Fruit fly (Drosophila melanogaster): Measurements from ENCODE around the gene NTPase.

The NTPase gene

dm6 chr2L:2884683-2885502 is 757 bp downstream of the NTPase start (continued):
- TF ChIP-seq pb (GFP tag; optimal IDR thresholded peaks at IDR 0.05) (peak; percentile 5), Usf (GFP tag; optimal IDR thresholded peaks at IDR 0.05) (no peak), CG3065 (GFP tag; optimal IDR thresholded peaks at IDR 0.05) (no peak), CG17359 (tag; optimal IDR thresholded peaks at IDR 0.05) (peak; percentile 14), schlank (tag; optimal IDR thresholded peaks at IDR 0.05) (no peak), sim (GFP tag; IDR thresholded peaks at IDR 0.05) (peak; percentile 39; the same call in 1 of the 2 replicates), CG1792 (GFP tag; optimal IDR thresholded peaks at IDR 0.05) (no peak), HmgZ (tag; optimal IDR thresholded peaks at IDR 0.05) (peak; percentile 69), NfI (GFP tag; optimal IDR thresholded peaks at IDR 0.05) (peak; percentile 62), bcd (GFP tag; optimal IDR thresholded peaks at IDR 0.05) (no peak), cg (GFP tag; optimal IDR thresholded peaks at IDR 0.05) (peak; percentile 69), CG11093 (GFP tag; IDR thresholded peaks at IDR 0.05) (no peak), CG16815 (GFP tag; optimal IDR thresholded peaks at IDR 0.05) (no peak), D (optimal IDR thresholded peaks at IDR 0.05) (no peak), D (GFP tag; optimal IDR thresholded peaks at IDR 0.05) (no peak), CG13624 (GFP tag; optimal IDR thresholded peaks at IDR 0.05) (peak; percentile 85), CG43689 (GFP tag; IDR thresholded peaks at IDR 0.05) (no peak), CG4282 (GFP tag; optimal IDR thresholded peaks at IDR 0.05) (no peak), nerfin-2 (GFP tag; IDR thresholded peaks at IDR 0.05; ENCODE audit: partially characterized antibody) (no peak), CG33557 (GFP tag; optimal IDR thresholded peaks at IDR 0.05) (peak; percentile 19), CG17829 (tag; optimal IDR thresholded peaks at IDR 0.05) (peak; percentile 40), PHDP (tag; optimal IDR thresholded peaks at IDR 0.05) (peak; percentile 33), CG16779 (GFP tag; IDR thresholded peaks at IDR 0.05) (no peak; the same call in 1 of the 2 replicates), gfzf (GFP tag; optimal IDR thresholded peaks at IDR 0.05) (peak; percentile 66), prd (optimal IDR thresholded peaks at IDR 0.05) (no peak), prd (GFP tag; IDR thresholded peaks at IDR 0.05) (peak; percentile 53), grau (tag; optimal IDR thresholded peaks at IDR 0.05) (peak; percentile 42), CoRest (tag; optimal IDR thresholded peaks at IDR 0.05) (peak; percentile 41), ssp (GFP tag; IDR thresholded peaks at IDR 0.05) (peak; percentile 13; the same call in 1 of the 2 replicates), CG12071 (GFP tag; optimal IDR thresholded peaks at IDR 0.05) (peak; percentile 65), CG15479 (GFP tag; optimal IDR thresholded peaks at IDR 0.05) (no peak), CG9932 (GFP tag; IDR thresholded peaks at IDR 0.05) (peak; percentile 81), lab (GFP tag; optimal IDR thresholded peaks at IDR 0.05) (peak; percentile 60), cwo (GFP tag; optimal IDR thresholded peaks at IDR 0.05) (no peak), Opbp (GFP tag; IDR thresholded peaks at IDR 0.05; ENCODE audit: partially characterized antibody) (peak; percentile 71), CG1024 (GFP tag; IDR thresholded peaks at IDR 0.05) (no peak), exex (tag; optimal IDR thresholded peaks at IDR 0.05) (peak; percentile 55), CG16863 (GFP tag; optimal IDR thresholded peaks at IDR 0.05) (no peak), pan (optimal IDR thresholded peaks at IDR 0.05) (no peak), pan (GFP tag; optimal IDR thresholded peaks at IDR 0.05 in 1 of 2, IDR thresholded peaks at IDR 0.05 in 1 of 2) (peak in 1 of 2 experiments; percentile 59), BEAF-32 (GFP tag; optimal IDR thresholded peaks at IDR 0.05) (no peak), CG15073 (GFP tag; optimal IDR thresholded peaks at IDR 0.05) (no peak), Kr (GFP tag; optimal IDR thresholded peaks at IDR 0.05) (no peak), CG31388 (GFP tag; optimal IDR thresholded peaks at IDR 0.05) (no peak), CG1832 (GFP tag; optimal IDR thresholded peaks at IDR 0.05) (no peak), CG17385 (GFP tag; optimal IDR thresholded peaks at IDR 0.05) (peak; percentile 32), CG2202 (tag; optimal IDR thresholded peaks at IDR 0.05) (peak; percentile 14), gsb (GFP tag; IDR thresholded peaks at IDR 0.05) (0 out of 2 replicates have a peak, but pooled peaks have one; percentile 45), CG33213 (GFP tag; optimal IDR thresholded peaks at IDR 0.05) (peak; percentile 58)

Data from whole organism, embryonic.